Fruit fly (Drosophila melanogaster) whole organism, pupa: Measurements from ENCODE around the gene CG15822.

Experiments
- CG10348 ChIP-seq: fragments of 200-800 bp; sonication (Bioruptor generic); IDR thresholded peaks from 2 replicates; pipeline ENCODE4 v1.3.6; 2022; ENCODE audit warnings: missing biosample characterization, missing genetic modification characterization
- CG13204 ChIP-seq: fragments of 200-800 bp; sonication (Bioruptor generic); optimal IDR thresholded peaks from 2 replicates; lab custom pipeline; 2018; ENCODE audit warnings: missing biosample characterization, mild to moderate bottlenecking, missing genetic modification characterization, moderate library complexity
- CG14655 ChIP-seq: fragments of 200-800 bp; sonication (Bioruptor generic); optimal IDR thresholded peaks from 3 replicates; lab custom pipeline; 2017; ENCODE audit warnings: mild to moderate bottlenecking, missing biosample characterization, missing genetic modification reagents, missing genetic modification characterization
- CG32121 ChIP-seq: fragments of 200-800 bp; sonication (Bioruptor generic); IDR thresholded peaks from 2 replicates; pipeline ENCODE4 v1.3.6; 2022; ENCODE audit warnings: missing biosample characterization, missing genetic modification characterization
- EcR ChIP-seq: fragments of 200-800 bp; sonication (Bioruptor generic); optimal IDR thresholded peaks from 3 replicates; lab custom pipeline; 2019; ENCODE audit warnings: missing biosample characterization, missing genetic modification characterization, mild to moderate bottlenecking, moderate library complexity, missing genetic modification reagents
- Pif1A ChIP-seq: fragments of 200-800 bp; sonication (Bioruptor generic); optimal IDR thresholded peaks from 3 replicates; lab custom pipeline; 2016; ENCODE audit warnings: missing biosample characterization, missing genetic modification characterization
- Snoo ChIP-seq: fragments of 200-800 bp; sonication (Bioruptor generic); optimal IDR thresholded peaks from 3 replicates; lab custom pipeline; 2017; ENCODE audit warnings: missing biosample characterization, mild to moderate bottlenecking, missing genetic modification characterization, inconsistent platforms
- fd96Ca ChIP-seq: fragments of 200-800 bp; sonication (Bioruptor generic); IDR thresholded peaks from 3 replicates; pipeline ENCODE4 v1.3.6; 2022; ENCODE audit warnings: missing biosample characterization, missing genetic modification characterization
- gl ChIP-seq: fragments of 200-800 bp; sonication (Bioruptor generic); optimal IDR thresholded peaks from 2 replicates; lab custom pipeline; 2018; ENCODE audit warnings: missing biosample characterization, mild to moderate bottlenecking, missing genetic modification characterization

DNA sequence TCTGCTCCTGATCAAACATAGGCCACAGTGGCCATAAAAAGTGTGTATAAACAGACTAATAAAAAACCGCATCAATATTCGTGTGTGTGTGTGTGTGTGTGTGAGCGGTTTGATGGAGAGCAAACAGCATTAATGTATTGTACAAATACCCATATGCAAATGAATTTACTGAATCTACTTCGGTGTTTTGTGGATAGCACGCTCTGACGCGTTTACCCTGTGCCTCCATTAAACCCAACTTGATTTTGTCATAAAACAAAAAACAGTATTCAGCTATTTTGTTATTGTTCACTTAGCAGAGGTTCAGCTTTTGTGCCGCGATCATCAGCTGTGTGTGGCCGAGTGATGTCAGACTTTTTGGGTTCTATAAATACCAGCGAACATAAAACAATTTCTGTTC is 19.3 kb downstream of the CG15822 start:
- TF ChIP-seq CG32121 (GFP tag; lab: Robert Waterston, UW) = no peak
- no peak for TF ChIP-seq CG13204 (GFP tag; lab: Kevin White, UChicago)
- no peak for TF ChIP-seq Pif1A (GFP tag; lab: Kevin White, UChicago)
- no peak for TF ChIP-seq EcR
- no peak for TF ChIP-seq fd96Ca
- no peak for TF ChIP-seq CG10348 (GFP tag; lab: Robert Waterston, UW)
- TF ChIP-seq CG14655 (GFP tag; lab: Kevin White, UChicago) = no peak
- TF ChIP-seq gl (tag; lab: Kevin White, UChicago) = no peak
- no peak for TF ChIP-seq Snoo (tag; lab: Kevin White, UChicago)
